Worm (Caenorhabditis elegans) whole organism, young adult: ENCODE results near the gene R74.8.

Source experiments
- B0019.2 ChIP-seq: fragments of 200-800 bp; sonication (Bioruptor generic); conservative IDR thresholded peaks from 2 replicates; pipeline ENCODE4 v1.3.6; 2022; ENCODE audit warnings: missing genetic modification reagents, missing genetic modification characterization, missing compliant biosample characterization
- B0035.1 ChIP-seq: sonication (generic microtip); optimal IDR thresholded peaks from 2 replicates; lab custom pipeline; 2016; ENCODE audit warnings: missing genetic modification characterization, mild to moderate bottlenecking, missing compliant biosample characterization, missing genotype, missing genetic modification reagents
- C06A6.2 ChIP-seq: fragments of 200-800 bp; sonication (Bioruptor generic); conservative IDR thresholded peaks from 2 replicates; pipeline ENCODE4 v1.3.6; 2022; ENCODE audit warnings: missing genetic modification characterization, missing compliant biosample characterization
- C17E4.6 ChIP-seq: fragments of 200-800 bp; sonication (Bioruptor generic); IDR thresholded peaks from 2 replicates; pipeline ENCODE4 v1.3.6; 2022; ENCODE audit warnings: missing genetic modification reagents, missing genetic modification characterization, missing compliant biosample characterization
- D2030.7 ChIP-seq: fragments of 200-800 bp; sonication (Bioruptor generic); IDR thresholded peaks from 2 replicates; pipeline ENCODE4 v1.3.6; 2022; ENCODE audit warnings: missing genetic modification reagents, missing genetic modification characterization, missing compliant biosample characterization
- F55B11.4 ChIP-seq: sonication (generic microtip); optimal IDR thresholded peaks from 2 replicates; lab custom pipeline; 2016; ENCODE audit warnings: missing compliant biosample characterization, missing genetic modification characterization, borderline replicate concordance; ENCODE audit not compliant: insufficient read depth
- T07F8.4 ChIP-seq: sonication (generic microtip); optimal IDR thresholded peaks from 2 replicates; lab custom pipeline; 2016; ENCODE audit warnings: mild to moderate bottlenecking, missing genetic modification characterization, moderate library complexity, missing compliant biosample characterization
- T26A5.8 ChIP-seq: sonication (generic microtip); optimal IDR thresholded peaks from 2 replicates; lab custom pipeline; 2016; ENCODE audit warnings: missing genetic modification characterization, missing compliant biosample characterization
- Y53F4B.3 ChIP-seq: fragments of 200-800 bp; sonication (Bioruptor generic); IDR thresholded peaks from 2 replicates; pipeline ENCODE4 v1.3.6; 2022; ENCODE audit warnings: missing genetic modification reagents, missing genetic modification characterization, missing compliant biosample characterization
- Y53G8AR.9 ChIP-seq: fragments of 200-800 bp; sonication (Bioruptor generic); conservative IDR thresholded peaks from 2 replicates; pipeline ENCODE4 v1.3.6; 2022; ENCODE audit warnings: missing genetic modification reagents, missing genetic modification characterization, missing compliant biosample characterization
- ama-1 ChIP-seq, 3 experiments: fragments of 150-350 bp in 1 of 3; sonication (generic microtip) in 2 of 3; optimal IDR thresholded peaks; 2 replicates each; lab custom pipeline; 2014 to 2018; ENCODE audit warnings: missing biosample characterization in 2 of 3, missing genetic modification characterization in 2 of 3, missing genetic modification reagents in 2 of 3
- aptf-2 ChIP-seq: fragments of 200-800 bp; sonication (Bioruptor generic); conservative IDR thresholded peaks from 2 replicates; pipeline ENCODE4 v1.3.6; 2022; ENCODE audit warnings: missing genetic modification reagents, missing genetic modification characterization, missing compliant biosample characterization
- attf-3 ChIP-seq: fragments of 200-800 bp; sonication (Bioruptor generic); conservative IDR thresholded peaks from 2 replicates; pipeline ENCODE4 v1.3.6; 2022; ENCODE audit warnings: missing genetic modification reagents, missing genetic modification characterization, missing compliant biosample characterization
- bed-2 ChIP-seq: fragments of 200-800 bp; sonication (Bioruptor generic); IDR thresholded peaks from 2 replicates; pipeline ENCODE4 v1.3.6; 2022; ENCODE audit warnings: missing genetic modification reagents, missing genetic modification characterization, missing compliant biosample characterization
- cebp-1 ChIP-seq, 2 experiments: fragments of 200-800 bp in 1 of 2; sonication (Bioruptor generic) in 1 of 2; sonication (generic microtip) in 1 of 2; IDR thresholded peaks in 1 of 2; optimal IDR thresholded peaks in 1 of 2; 2 replicates each; pipeline versions ENCODE4 v1.3.6 to Lab custom; 2017 to 2022; ENCODE audit warnings: missing compliant biosample characterization in 2 of 2, missing genetic modification characterization in 2 of 2, mild to moderate bottlenecking in 1 of 2, missing genetic modification reagents in 1 of 2, moderate library complexity in 1 of 2
- cebp-2 ChIP-seq: fragments of 200-800 bp; sonication (Bioruptor generic); IDR thresholded peaks from 2 replicates; pipeline ENCODE4 v1.3.6; 2022; ENCODE audit warnings: missing genetic modification characterization, missing compliant biosample characterization
- ceh-58 ChIP-seq: fragments of 200-800 bp; sonication (Bioruptor generic); IDR thresholded peaks from 2 replicates; pipeline ENCODE4 v1.3.6; 2022; ENCODE audit warnings: missing genetic modification characterization, missing compliant biosample characterization
- dpff-1 ChIP-seq: sonication (generic microtip); optimal IDR thresholded peaks from 2 replicates; lab custom pipeline; 2017; ENCODE audit warnings: mild to moderate bottlenecking, missing genetic modification characterization, missing compliant biosample characterization
- efl-1 ChIP-seq: fragments of 150-350 bp; optimal IDR thresholded peaks from 2 replicates; lab custom pipeline; 2014; ENCODE audit warnings: missing biosample characterization, missing genetic modification reagents, missing genetic modification characterization
- gei-17 ChIP-seq: fragments of 200-800 bp; sonication (Bioruptor generic); optimal IDR thresholded peaks from 2 replicates; lab custom pipeline; 2018; ENCODE audit warnings: mild to moderate bottlenecking, missing genetic modification characterization, missing compliant biosample characterization
- hlh-12 ChIP-seq: sonication (generic microtip); optimal IDR thresholded peaks from 2 replicates; lab custom pipeline; 2016; ENCODE audit warnings: missing genetic modification characterization, missing compliant biosample characterization
- hmg-1.2 ChIP-seq: fragments of 200-800 bp; sonication (Bioruptor generic); IDR thresholded peaks from 2 replicates; pipeline ENCODE4 v1.3.6; 2022; ENCODE audit warnings: missing genetic modification reagents, missing genetic modification characterization, missing compliant biosample characterization
- hrde-1 ChIP-seq: sonication (generic microtip); optimal IDR thresholded peaks from 2 replicates; lab custom pipeline; 2016; ENCODE audit warnings: missing genetic modification characterization, mild to moderate bottlenecking, missing compliant biosample characterization, moderate library complexity, missing genotype, missing genetic modification reagents, borderline replicate concordance
- lag-1 ChIP-seq: fragments of 200-800 bp; sonication (Bioruptor generic); IDR thresholded peaks from 2 replicates; pipeline ENCODE4 v1.3.6; 2022; ENCODE audit warnings: missing genetic modification reagents, missing genetic modification characterization, missing compliant biosample characterization
- lin-35 ChIP-seq, 3 experiments: fragments of 150-350 bp in 2 of 3; sonication (generic microtip) in 1 of 3; optimal IDR thresholded peaks; 2 replicates each; lab custom pipeline; 2014 to 2018; ENCODE audit warnings: missing biosample characterization in 3 of 3, missing genetic modification characterization in 3 of 3, missing genetic modification reagents in 3 of 3
- madf-3 ChIP-seq: fragments of 200-800 bp; sonication (Bioruptor generic); IDR thresholded peaks from 2 replicates; pipeline ENCODE4 v1.3.6; 2022; ENCODE audit warnings: missing genetic modification reagents, missing genetic modification characterization, missing compliant biosample characterization
- madf-8 ChIP-seq: fragments of 200-800 bp; sonication (Bioruptor generic); conservative IDR thresholded peaks from 2 replicates; pipeline ENCODE4 v1.3.6; 2022; ENCODE audit warnings: missing genetic modification reagents, missing genetic modification characterization, missing compliant biosample characterization
- mcd-1 ChIP-seq: fragments of 200-800 bp; sonication (Bioruptor generic); IDR thresholded peaks from 2 replicates; pipeline ENCODE4 v1.3.6; 2022; ENCODE audit warnings: missing genetic modification reagents, missing genetic modification characterization, missing compliant biosample characterization
- nhr-179 ChIP-seq: sonication (generic microtip); optimal IDR thresholded peaks from 2 replicates; lab custom pipeline; 2016; ENCODE audit warnings: mild to moderate bottlenecking, missing genetic modification characterization, missing compliant biosample characterization
- nhr-80 ChIP-seq: sonication (generic microtip); optimal IDR thresholded peaks from 2 replicates; lab custom pipeline; 2016; ENCODE audit warnings: missing genetic modification characterization, missing compliant biosample characterization
- nhr-90 ChIP-seq: sonication (generic microtip); optimal IDR thresholded peaks from 2 replicates; lab custom pipeline; 2016; ENCODE audit warnings: missing genotype, mild to moderate bottlenecking, missing genetic modification characterization, missing compliant biosample characterization
- repo-1 ChIP-seq: sonication (generic microtip); optimal IDR thresholded peaks from 2 replicates; lab custom pipeline; 2017; ENCODE audit warnings: mild to moderate bottlenecking, missing genetic modification characterization, missing compliant biosample characterization
- rpc-1 ChIP-seq, 2 experiments: fragments of 150-350 bp in 1 of 2; sonication (generic microtip) in 1 of 2; optimal IDR thresholded peaks; 2 replicates each; lab custom pipeline; 2014 to 2018; ENCODE audit warnings: missing biosample characterization in 1 of 2, missing genetic modification characterization in 1 of 2, missing genetic modification reagents in 1 of 2, missing genotype in 1 of 2
- sdz-38 ChIP-seq: sonication (generic microtip); optimal IDR thresholded peaks from 2 replicates; lab custom pipeline; 2016; ENCODE audit warnings: missing genotype, missing genetic modification characterization, missing compliant biosample characterization
- tbp1 ChIP-seq: fragments of 200-800 bp; sonication (Bioruptor generic); optimal IDR thresholded peaks from 2 replicates; lab custom pipeline; 2018; ENCODE audit warnings: mild to moderate bottlenecking, missing genetic modification characterization, missing compliant biosample characterization
- tlf-1 ChIP-seq: fragments of 200-800 bp; sonication (Bioruptor generic); optimal IDR thresholded peaks from 2 replicates; lab custom pipeline; 2018; ENCODE audit warnings: mild to moderate bottlenecking, missing genetic modification characterization, missing compliant biosample characterization
- zfh-2 ChIP-seq: fragments of 200-800 bp; sonication (Bioruptor generic); conservative IDR thresholded peaks from 2 replicates; pipeline ENCODE4 v1.3.6; 2022; ENCODE audit warnings: missing genetic modification reagents, missing genetic modification characterization, missing compliant biosample characterization
- ztf-18 ChIP-seq: sonication (generic microtip); optimal IDR thresholded peaks from 2 replicates; lab custom pipeline; 2016; ENCODE audit warnings: missing genotype, mild to moderate bottlenecking, missing genetic modification characterization, missing compliant biosample characterization
- ztf-22 ChIP-seq: fragments of 200-800 bp; sonication (Bioruptor generic); optimal IDR thresholded peaks from 2 replicates; lab custom pipeline; 2018; ENCODE audit warnings: mild to moderate bottlenecking, missing genetic modification characterization, moderate library complexity, missing compliant biosample characterization
- ztf-25 ChIP-seq: fragments of 200-800 bp; sonication (Bioruptor generic); IDR thresholded peaks from 2 replicates; pipeline ENCODE4 v1.3.6; 2022; ENCODE audit warnings: missing genetic modification reagents, missing genetic modification characterization, missing compliant biosample characterization
- ztf-26 ChIP-seq: sonication (generic microtip); optimal IDR thresholded peaks from 2 replicates; lab custom pipeline; 2017; ENCODE audit warnings: missing genetic modification characterization, missing compliant biosample characterization

R74.8 gene

ce11 chrIII:4223668-4224127, 17.6 kb downstream of the R74.8 start (continued):
- TF ChIP-seq ztf-18 (tag; lab: Kevin White, UChicago) (peak; percentile 1), lag-1 (GFP tag; lab: Robert Waterston, UW) (no peak), ztf-26 (tag; lab: Kevin White, UChicago) (no peak), hlh-12 (tag; lab: Kevin White, UChicago) (no peak), hmg-1.2 (GFP tag; lab: Robert Waterston, UW) (peak; percentile 81; the same call in 1 of the 2 replicates), C06A6.2 (GFP tag; lab: Robert Waterston, UW) (0 out of 2 replicates have a peak, but pooled peaks have one; percentile 38), efl-1 (GFP tag; lab: Kevin White, UChicago) (no peak), ztf-25 (GFP tag; lab: Robert Waterston, UW) (no peak), aptf-2 (GFP tag; lab: Robert Waterston, UW) (no peak), nhr-179 (tag; lab: Kevin White, UChicago) (no peak), rpc-1 (optimal IDR thresholded peaks at IDR 0.05; lab: Kevin White, UChicago) (no peak), rpc-1 (tag; optimal IDR thresholded peaks at IDR 0.05; lab: Kevin White, UChicago) (no peak), repo-1 (tag; lab: Kevin White, UChicago) (no peak), madf-3 (GFP tag; lab: Robert Waterston, UW) (no peak), cebp-2 (GFP tag; lab: Robert Waterston, UW) (no peak), ztf-22 (GFP tag; lab: Kevin White, UChicago) (no peak)

- TF ChIP-seq F55B11.4 (tag; lab: Kevin White, UChicago) (no peak), Y53F4B.3 (GFP tag; lab: Robert Waterston, UW) (no peak), madf-8 (no peak)
Measured at ce11 chrIII:4224722-4225121, 18.6 kb downstream of the R74.8 start.

- peak; percentile 65 for TF ChIP-seq nhr-80
- TF ChIP-seq B0019.2 (GFP tag; lab: Robert Waterston, UW), result no peak
Measured at ce11 chrIII:4227363-4227762, 21.3 kb downstream of the R74.8 start.

- TF ChIP-seq bed-2 (GFP tag; lab: Robert Waterston, UW) (no peak), zfh-2 (GFP tag; lab: Robert Waterston, UW) (no peak), lin-35 (GFP tag; optimal IDR thresholded peaks at IDR 0.05; lab: Kevin White, UChicago) (no peak), C17E4.6 (GFP tag; lab: Robert Waterston, UW) (no peak), Y53G8AR.9 (GFP tag; lab: Robert Waterston, UW) (no peak)
Measured at ce11 chrIII:4228008-4228407, 21.9 kb downstream of the R74.8 start, which contains the start of gene mpk-1. Gene mpk-1, minus strand, starts transcription at chrIII:4228108.

ce11 chrIII:4228841-4229240, 22.8 kb downstream of the R74.8 start, which contains the start of gene F43C1.5:
Gene F43C1.5, plus strand, starts transcription at chrIII:4229141.
- TF ChIP-seq ztf-22 (GFP tag; lab: Kevin White, UChicago) (no peak), ceh-58 (GFP tag; lab: Robert Waterston, UW) (no peak), hrde-1 (no peak), Y53G8AR.9 (GFP tag; lab: Robert Waterston, UW) (no peak), gei-17 (GFP tag; lab: Kevin White, UChicago) (no peak), ama-1 (optimal IDR thresholded peaks at IDR 0.05; lab: Kevin White, UChicago) (no peak), ama-1 (GFP tag; optimal IDR thresholded peaks at IDR 0.05; lab: Kevin White, UChicago) (no peak), tlf-1 (GFP tag; lab: Kevin White, UChicago) (no peak), mcd-1 (no peak), cebp-1 (GFP tag; IDR thresholded peaks at IDR 0.05; lab: Robert Waterston, UW) (no peak), cebp-1 (tag; optimal IDR thresholded peaks at IDR 0.05; lab: Kevin White, UChicago) (no peak), dpff-1 (tag; lab: Kevin White, UChicago) (no peak), nhr-90 (no peak), T07F8.4 (tag; lab: Kevin White, UChicago) (no peak), T26A5.8 (tag; lab: Kevin White, UChicago) (no peak), D2030.7 (GFP tag; lab: Robert Waterston, UW) (no peak), C06A6.2 (GFP tag; lab: Robert Waterston, UW) (no peak), attf-3 (GFP tag; lab: Robert Waterston, UW) (no peak), B0035.1 (tag; lab: Kevin White, UChicago) (no peak), sdz-38 (tag; lab: Kevin White, UChicago) (no peak), tbp1 (GFP tag; lab: Kevin White, UChicago) (no peak)
